Fruit fly (Drosophila melanogaster): ENCODE data around the gene CG34382.

Gene CG34382

DNA sequence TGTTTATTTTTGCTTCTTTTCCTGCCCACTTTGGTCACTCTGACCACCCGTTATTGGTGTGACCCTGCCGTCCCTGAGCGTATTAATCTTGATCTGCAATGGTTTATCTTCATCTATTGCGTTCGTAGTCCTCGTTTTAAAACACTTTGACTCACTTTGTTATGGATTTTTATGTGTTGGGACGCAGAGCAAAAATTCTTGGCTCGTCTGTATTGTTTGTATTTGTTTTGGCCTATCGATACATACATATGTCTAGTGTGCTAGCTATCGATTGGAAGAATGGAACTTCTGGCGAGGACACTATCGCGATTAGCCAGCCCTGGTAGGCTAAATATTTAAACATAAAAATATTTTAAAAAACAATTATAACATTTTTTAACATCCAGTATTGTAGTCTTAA, 19.2 kb upstream of the CG34382 start, which contains the start of gene CG10809 (continued):
- TF ChIP-seq CG30020 (tag; optimal IDR thresholded peaks at IDR 0.05) (peak; percentile 80), CG8089 (GFP tag; optimal IDR thresholded peaks at IDR 0.05) (no peak), Hr3 (GFP tag; optimal IDR thresholded peaks at IDR 0.05) (peak; percentile 11), prd (optimal IDR thresholded peaks at IDR 0.05) (no peak), prd (GFP tag; IDR thresholded peaks at IDR 0.05) (peak; percentile 37; the same call in 1 of the 3 replicates), CG7556 (GFP tag; optimal IDR thresholded peaks at IDR 0.05) (no peak), inv (GFP tag; IDR thresholded peaks at IDR 0.05; ENCODE audit: partially characterized antibody) (peak; percentile 91), exex (tag; optimal IDR thresholded peaks at IDR 0.05) (peak; percentile 8), fru (optimal IDR thresholded peaks at IDR 0.05) (no peak), knrl (GFP tag; IDR thresholded peaks at IDR 0.05; ENCODE audit: partially characterized antibody) (peak; percentile 95), bigmax (GFP tag; optimal IDR thresholded peaks at IDR 0.05) (no peak), Gug (GFP tag; IDR thresholded peaks at IDR 0.05) (peak; percentile 18; the same call in 1 of the 4 replicates), CG3281 (GFP tag; optimal IDR thresholded peaks at IDR 0.05) (peak; percentile 24), CG13123 (GFP tag; optimal IDR thresholded peaks at IDR 0.05) (peak; percentile 25), jigr1 (GFP tag; IDR thresholded peaks at IDR 0.05) (peak; percentile 57; the same call in 1 of the 3 replicates), her (GFP tag; optimal IDR thresholded peaks at IDR 0.05) (peak; percentile 22), CG12299 (tag; optimal IDR thresholded peaks at IDR 0.05) (no peak), trem (tag; optimal IDR thresholded peaks at IDR 0.05) (peak; percentile 80), emc (GFP tag; optimal IDR thresholded peaks at IDR 0.05) (no peak), Hmr (GFP tag; optimal IDR thresholded peaks at IDR 0.05) (no peak), Doc2 (GFP tag; IDR thresholded peaks at IDR 0.05) (no peak), HLHmδ (GFP tag; optimal IDR thresholded peaks at IDR 0.05) (no peak), CG12942 (GFP tag; optimal IDR thresholded peaks at IDR 0.05) (peak; percentile 23), stc (GFP tag; IDR thresholded peaks at IDR 0.05) (no peak), pzg (GFP tag; optimal IDR thresholded peaks at IDR 0.05) (peak; percentile 85), Gsc (GFP tag; IDR thresholded peaks at IDR 0.05) (no peak), CG1647 (GFP tag; optimal IDR thresholded peaks at IDR 0.05) (no peak), gfzf (GFP tag; optimal IDR thresholded peaks at IDR 0.05) (peak; percentile 72), CG7987 (GFP tag; optimal IDR thresholded peaks at IDR 0.05) (peak; percentile 48), CG15269 (tag; optimal IDR thresholded peaks at IDR 0.05) (no peak), eyg (GFP tag; optimal IDR thresholded peaks at IDR 0.05) (no peak), CG15696 (tag; optimal IDR thresholded peaks at IDR 0.05) (peak; percentile 42), CG4328 (GFP tag; optimal IDR thresholded peaks at IDR 0.05) (no peak), CG11398 (GFP tag; optimal IDR thresholded peaks at IDR 0.05) (no peak), aop (GFP tag; IDR thresholded peaks at IDR 0.05) (no peak), kay (GFP tag; optimal IDR thresholded peaks at IDR 0.05) (no peak), CG1024 (GFP tag; IDR thresholded peaks at IDR 0.05) (no peak), GATAe (GFP tag; conservative IDR thresholded peaks at IDR 0.05) (no peak), ato (GFP tag; IDR thresholded peaks at IDR 0.05; ENCODE audit: partially characterized antibody) (peak; percentile 77), CG34224 (GFP tag; IDR thresholded peaks at IDR 0.05; ENCODE audit: partially characterized antibody) (peak; percentile 92), CG15011 (GFP tag; optimal IDR thresholded peaks at IDR 0.05) (no peak), CG9876 (GFP tag; optimal IDR thresholded peaks at IDR 0.05) (peak; percentile 33), CG3726 (GFP tag; IDR thresholded peaks at IDR 0.05) (no peak), vvl (GFP tag; IDR thresholded peaks at IDR 0.05) (no peak), ash1 (GFP tag; optimal IDR thresholded peaks at IDR 0.05) (no peak), Hand (GFP tag; optimal IDR thresholded peaks at IDR 0.05) (no peak), CG8924 (tag; optimal IDR thresholded peaks at IDR 0.05) (peak; percentile 64), dm (GFP tag; optimal IDR thresholded peaks at IDR 0.05) (peak; percentile 12), repo (GFP tag; optimal IDR thresholded peaks at IDR 0.05) (no peak), Camta (GFP tag; optimal IDR thresholded peaks at IDR 0.05) (no peak), Bteb2 (GFP tag; optimal IDR thresholded peaks at IDR 0.05) (no peak), da (GFP tag; optimal IDR thresholded peaks at IDR 0.05) (no peak)
